Worm (Caenorhabditis elegans): ENCODE results near the gene F41G3.5.

- no peak for TF ChIP-seq elt-2 (tag; optimal IDR thresholded peaks at IDR 0.05)
- TF ChIP-seq nhr-77 (tag; optimal IDR thresholded peaks at IDR 0.05), result no peak
- no peak for TF ChIP-seq lin-39 (tag; optimal IDR thresholded peaks at IDR 0.05)
- TF ChIP-seq nhr-76 (tag; optimal IDR thresholded peaks at IDR 0.05), result no peak
- TF ChIP-seq elt-1 (tag; optimal IDR thresholded peaks at IDR 0.05), result no peak
- no peak for TF ChIP-seq ceh-82 (tag; optimal IDR thresholded peaks at IDR 0.05)
- TF ChIP-seq egl-27 (tag; optimal IDR thresholded peaks at IDR 0.05), result no peak
- TF ChIP-seq ZK546.5 (tag; optimal IDR thresholded peaks at IDR 0.05), result no peak
- TF ChIP-seq mml-1 (tag; optimal IDR thresholded peaks at IDR 0.05), result no peak
- TF ChIP-seq nhr-25 (tag; optimal IDR thresholded peaks at IDR 0.05), result no peak
- TF ChIP-seq nhr-12 (tag; optimal IDR thresholded peaks at IDR 0.05), result no peak
- TF ChIP-seq skn-1 (tag; optimal IDR thresholded peaks at IDR 0.05), result no peak
- TF ChIP-seq nhr-11 (tag; optimal IDR thresholded peaks at IDR 0.05), result no peak
Measured at ce11 chrII:6781983-6782382, 35.5 kb downstream of the F41G3.5 start.
